Fruit fly (Drosophila melanogaster) whole organism, wandering third instar larva: ENCODE data around the gene CG33969.

Experiments
- Jra ChIP-seq: sonication (Bioruptor generic); optimal IDR thresholded peaks from 2 replicates; lab custom pipeline; 2016; ENCODE audit warnings: missing biosample characterization, missing genetic modification characterization
- Myc ChIP-seq: fragments of >200 bp; optimal IDR thresholded peaks from 2 replicates; lab custom pipeline; 2017
- N ChIP-seq: fragments of >200 bp; optimal IDR thresholded peaks from 2 replicates; lab custom pipeline; 2018; ENCODE audit warnings: missing biosample characterization, missing external identifiers, missing genetic modification characterization
- OdsH ChIP-seq: fragments of 200-800 bp; sonication (Bioruptor generic); optimal IDR thresholded peaks from 2 replicates; lab custom pipeline; 2016; ENCODE audit warnings: missing biosample characterization, mild to moderate bottlenecking, missing genetic modification characterization
- h ChIP-seq: fragments of 200-800 bp; sonication (Bioruptor generic); optimal IDR thresholded peaks from 3 replicates; lab custom pipeline; 2016; ENCODE audit warnings: missing biosample characterization, mild to moderate bottlenecking, missing genetic modification characterization
- rgr ChIP-seq: fragments of 200-800 bp; sonication (Bioruptor generic); optimal IDR thresholded peaks from 3 replicates; lab custom pipeline; 2016; ENCODE audit warnings: missing biosample characterization, mild to moderate bottlenecking, missing genetic modification characterization

- TF ChIP-seq Myc (lab: Kevin White, UChicago), result no peak
- no peak for TF ChIP-seq h (GFP tag; lab: Kevin White, UChicago)
- no peak for TF ChIP-seq N (GFP tag; lab: Kevin White, UChicago)
- TF ChIP-seq rgr, result no peak
- no peak for TF ChIP-seq Jra (GFP tag; lab: Kevin White, UChicago)
- no peak for TF ChIP-seq OdsH
These were observed 36.7 kb downstream of the CG33969 start, which contains the start of gene kin17 for dm6 chr3L:20356613-20357012.
